Worm (Caenorhabditis elegans): ENCODE results near the gene T25D3.3.

Gene T25D3.3

DNA sequence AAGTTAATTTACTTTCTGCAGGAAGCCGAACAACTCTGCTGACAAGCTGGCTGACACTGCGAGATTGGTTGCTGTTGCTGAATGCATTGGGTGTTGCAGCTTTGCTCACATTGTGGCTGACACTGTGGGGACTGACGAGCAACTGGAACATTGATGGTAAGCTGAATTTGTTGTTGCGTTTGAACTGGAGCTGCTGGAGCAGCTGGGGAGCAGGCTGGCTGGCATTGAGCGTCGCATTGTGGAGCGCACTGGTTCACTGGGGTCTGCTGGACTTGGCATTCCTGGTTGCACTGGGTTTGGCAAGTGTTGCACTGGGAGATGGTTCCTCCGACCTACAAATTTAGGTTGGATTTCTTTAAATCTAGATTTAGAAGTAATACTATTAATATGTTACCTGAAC is 40.2 kb downstream of the T25D3.3 start:
- no peak for TF ChIP-seq elt-3 (tag; optimal IDR thresholded peaks at IDR 0.05)
- TF ChIP-seq nhr-237 (tag; optimal IDR thresholded peaks at IDR 0.05): no peak
- no peak for TF ChIP-seq sma-9 (GFP tag; optimal IDR thresholded peaks at IDR 0.05)
- TF ChIP-seq sma-9 (tag; optimal IDR thresholded peaks at IDR 0.05): no peak
- no peak for TF ChIP-seq egl-27 (tag; optimal IDR thresholded peaks at IDR 0.05)
- TF ChIP-seq lin-11 (tag; optimal IDR thresholded peaks at IDR 0.05): no peak
- TF ChIP-seq mab-5 (tag; optimal IDR thresholded peaks at IDR 0.05): no peak
- TF ChIP-seq dmd-4 (tag; optimal IDR thresholded peaks at IDR 0.05): no peak
- TF ChIP-seq ztf-11 (tag; optimal IDR thresholded peaks at IDR 0.05): no peak
- no peak for TF ChIP-seq ama-1 (optimal IDR thresholded peaks at IDR 0.05)
- no peak for TF ChIP-seq unc-55 (GFP tag; optimal IDR thresholded peaks at IDR 0.05)
- no peak for TF ChIP-seq ztf-1 (GFP tag; conservative IDR thresholded peaks at IDR 0.05)
- TF ChIP-seq mdl-1 (tag; optimal IDR thresholded peaks at IDR 0.05): no peak
- no peak for TF ChIP-seq alr-1 (tag; optimal IDR thresholded peaks at IDR 0.05)
- no peak for TF ChIP-seq nhr-10 (tag; optimal IDR thresholded peaks at IDR 0.05)
- no peak for TF ChIP-seq nhr-77 (tag; optimal IDR thresholded peaks at IDR 0.05)

DNA sequence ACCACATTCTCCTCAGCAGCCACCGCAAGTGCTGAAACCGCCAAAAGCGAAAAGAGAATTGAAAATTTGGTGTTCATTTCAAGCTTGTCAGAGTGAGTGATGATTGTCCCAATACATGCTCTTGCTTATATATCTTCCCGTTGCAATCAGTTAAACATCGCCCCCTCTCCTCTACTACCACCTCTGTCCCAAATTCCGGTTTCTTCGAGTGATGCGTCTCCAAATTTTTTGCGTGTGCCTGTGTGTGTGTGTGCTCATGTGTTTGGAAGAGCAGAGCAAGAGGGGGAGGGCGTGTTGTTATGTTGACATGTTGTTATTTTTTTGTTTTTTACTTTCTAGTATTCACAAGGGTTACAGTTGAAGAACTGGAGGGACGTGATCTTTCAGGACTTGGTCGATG is 42.1 kb downstream of the T25D3.3 start, which contains the start of gene abu-11:
Gene abu-11 (minus strand): TSS at position 101 of the 400 bp plus-strand sequence.
- no peak for TF ChIP-seq sma-9 (GFP tag; optimal IDR thresholded peaks at IDR 0.05)
- TF ChIP-seq sma-9 (tag; optimal IDR thresholded peaks at IDR 0.05): no peak
- no peak for TF ChIP-seq zag-1 (tag; optimal IDR thresholded peaks at IDR 0.05)
- TF ChIP-seq skn-1 (tag; optimal IDR thresholded peaks at IDR 0.05): no peak
- TF ChIP-seq unc-62 (GFP tag; optimal IDR thresholded peaks at IDR 0.05): no peak
- TF ChIP-seq ZK546.5 (tag; optimal IDR thresholded peaks at IDR 0.05): no peak
- TF ChIP-seq snpc-4 (tag; optimal IDR thresholded peaks at IDR 0.05): no peak
- TF ChIP-seq Y55F3AM.14 (GFP tag; optimal IDR thresholded peaks at IDR 0.05): no peak
- no peak for TF ChIP-seq nhr-6 (tag; optimal IDR thresholded peaks at IDR 0.05)
- no peak for TF ChIP-seq crh-2 (tag; optimal IDR thresholded peaks at IDR 0.05)
- TF ChIP-seq dmd-4 (tag; optimal IDR thresholded peaks at IDR 0.05): no peak
- TF ChIP-seq egl-27 (tag; optimal IDR thresholded peaks at IDR 0.05): no peak
- TF ChIP-seq mdl-1 (tag; optimal IDR thresholded peaks at IDR 0.05): no peak
- TF ChIP-seq ceh-16 (tag; optimal IDR thresholded peaks at IDR 0.05): no peak
- TF ChIP-seq nhr-12 (tag; optimal IDR thresholded peaks at IDR 0.05): no peak
- no peak for TF ChIP-seq elt-1 (tag; optimal IDR thresholded peaks at IDR 0.05)
- TF ChIP-seq ama-1 (optimal IDR thresholded peaks at IDR 0.05): no peak

DNA sequence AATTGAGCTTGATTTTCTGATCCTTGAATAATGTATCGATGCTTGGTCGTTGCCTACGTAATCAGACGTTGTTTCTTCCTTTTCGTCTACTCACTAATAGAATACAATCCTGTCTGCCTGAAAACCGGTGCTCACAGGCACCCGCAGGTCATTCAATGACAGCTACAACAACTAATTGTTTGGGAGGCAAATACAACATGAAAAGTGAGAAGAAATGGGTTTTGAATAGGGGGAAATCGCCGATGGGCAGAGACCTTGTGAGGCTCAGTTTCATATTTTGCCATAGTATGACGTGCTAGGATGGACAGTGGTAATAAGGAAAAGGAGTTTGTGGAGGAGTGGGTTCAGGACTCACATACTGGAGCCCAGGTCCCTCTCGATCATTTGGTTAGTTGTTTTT is 44.3 kb downstream of the T25D3.3 start, which contains the start of gene chs-2:
Gene chs-2 (plus strand): TSS at position 301 of the 400 bp plus-strand sequence.
- TF ChIP-seq mbf-1 (tag; optimal IDR thresholded peaks at IDR 0.05) (no peak), F13H6.1 (tag; optimal IDR thresholded peaks at IDR 0.05) (no peak), lsy-2 (tag; optimal IDR thresholded peaks at IDR 0.05) (no peak), ztf-11 (tag; optimal IDR thresholded peaks at IDR 0.05) (no peak), nhr-11 (tag; optimal IDR thresholded peaks at IDR 0.05) (no peak), aly-2 (tag; optimal IDR thresholded peaks at IDR 0.05) (no peak), ztf-4 (tag; optimal IDR thresholded peaks at IDR 0.05) (no peak), zag-1 (tag; optimal IDR thresholded peaks at IDR 0.05) (no peak), unc-55 (GFP tag; optimal IDR thresholded peaks at IDR 0.05) (no peak), crh-2 (tag; optimal IDR thresholded peaks at IDR 0.05) (no peak), nhr-25 (tag; optimal IDR thresholded peaks at IDR 0.05) (no peak), peb-1 (tag; optimal IDR thresholded peaks at IDR 0.05) (no peak), R02D3.7 (tag; optimal IDR thresholded peaks at IDR 0.05) (no peak), lin-39 (tag; optimal IDR thresholded peaks at IDR 0.05) (no peak), ceh-82 (tag; optimal IDR thresholded peaks at IDR 0.05) (no peak)
